Fruit fly (Drosophila melanogaster) whole organism, adult: ENCODE results near the gene CG32425.

Source experiments
- CG14711 ChIP-seq: fragments of 200-800 bp; sonication (Bioruptor generic); optimal IDR thresholded peaks from 2 replicates; lab custom pipeline; 2018; ENCODE audit warnings: missing biosample characterization, mild to moderate bottlenecking, missing genetic modification characterization, moderate library complexity
- CG1620 ChIP-seq: fragments of 200-800 bp; sonication (Bioruptor generic); optimal IDR thresholded peaks from 2 replicates; lab custom pipeline; 2016; ENCODE audit warnings: missing biosample characterization, missing genetic modification characterization
- CG7101 ChIP-seq: fragments of 200-800 bp; sonication (Bioruptor generic); optimal IDR thresholded peaks from 2 replicates; lab custom pipeline; 2018; ENCODE audit warnings: missing biosample characterization, mild to moderate bottlenecking, missing genetic modification characterization, moderate library complexity
- Hr96 ChIP-seq: fragments of 200-800 bp; sonication (Bioruptor generic); optimal IDR thresholded peaks from 2 replicates; lab custom pipeline; 2016; ENCODE audit warnings: missing biosample characterization, missing genetic modification characterization
- bab1 ChIP-seq: fragments of 200-800 bp; sonication (Bioruptor generic); optimal IDR thresholded peaks from 3 replicates; lab custom pipeline; 2019; ENCODE audit warnings: missing biosample characterization, mild to moderate bottlenecking, missing genetic modification characterization, moderate library complexity
- cnc ChIP-seq, 2 experiments: fragments of >200 bp; optimal IDR thresholded peaks; 2 replicates each; lab custom pipeline; 2017
- toe ChIP-seq: fragments of 200-800 bp; sonication (Bioruptor generic); optimal IDR thresholded peaks from 2 replicates; lab custom pipeline; 2016; ENCODE audit warnings: missing biosample characterization, missing genetic modification characterization

DNA sequence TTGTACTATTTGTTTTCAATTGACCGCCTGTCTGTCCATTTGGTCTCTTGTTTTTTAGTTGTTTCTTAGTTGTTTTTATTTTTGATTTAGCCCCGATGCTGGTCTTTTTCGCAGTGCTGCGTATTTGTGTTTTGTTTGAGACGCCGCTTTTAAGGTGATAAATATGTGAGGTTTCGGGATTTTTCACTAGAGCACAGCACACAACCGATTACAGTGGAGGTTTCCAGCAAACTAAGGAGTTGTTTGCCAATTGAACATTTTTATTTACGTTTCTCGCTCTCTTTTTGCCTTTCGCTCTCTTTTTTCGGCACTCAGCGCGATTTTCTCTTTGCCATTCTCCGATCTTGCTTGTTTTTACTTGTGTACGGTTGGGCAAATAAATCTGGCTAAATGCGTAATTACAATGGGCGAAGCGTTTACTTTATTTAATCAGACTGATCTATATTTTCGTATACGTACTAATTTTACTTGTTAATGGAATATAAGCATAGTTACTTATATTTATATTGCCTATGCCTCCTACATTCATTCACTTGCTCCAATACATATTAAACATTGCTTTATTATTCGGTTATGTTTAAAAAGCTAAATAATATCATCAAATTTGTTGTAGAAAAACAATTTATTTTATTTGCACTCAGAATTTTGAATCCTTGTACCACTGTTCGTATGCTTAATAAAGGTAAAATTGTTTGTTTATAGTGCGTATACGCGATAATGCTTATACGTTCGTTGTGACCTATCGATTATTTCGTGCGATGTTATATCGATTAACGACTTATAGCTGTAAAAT is 43.3 kb downstream of the CG32425 start, which contains the start of gene Rcd2:
- TF ChIP-seq CG7101 (tag; lab: Kevin White, UChicago) (peak; percentile 87), toe (GFP tag; lab: Kevin White, UChicago) (peak; percentile 66), CG1620 (GFP tag; lab: Kevin White, UChicago) (peak; percentile 19), cnc (optimal IDR thresholded peaks at IDR 0.05; lab: Kevin White, UChicago) (no peak), bab1 (peak; percentile 76), Hr96 (GFP tag; lab: Kevin White, UChicago) (peak; percentile 65), CG14711 (tag; lab: Kevin White, UChicago) (peak; percentile 76)
